Fruit fly (Drosophila melanogaster) whole organism, embryonic: ENCODE results near the gene Sidpn.

Experiments
- CG3281 ChIP-seq: fragments of 200-800 bp; sonication (Bioruptor generic); optimal IDR thresholded peaks from 3 replicates; lab custom pipeline; 2017; ENCODE audit warnings: missing biosample characterization, mild to moderate bottlenecking, missing genetic modification characterization
- Mes4 ChIP-seq: fragments of 200-800 bp; sonication (Bioruptor generic); optimal IDR thresholded peaks from 2 replicates; lab custom pipeline; 2016; ENCODE audit warnings: missing biosample characterization, missing genetic modification characterization
- Xbp1 ChIP-seq: fragments of 200-800 bp; sonication (Bioruptor generic); optimal IDR thresholded peaks from 3 replicates; lab custom pipeline; 2016; ENCODE audit warnings: missing biosample characterization, mild to moderate bottlenecking, missing genetic modification characterization

- TF ChIP-seq CG3281 = no peak
- no peak for TF ChIP-seq Xbp1
- TF ChIP-seq Mes4 (GFP tag; lab: Kevin White, UChicago) = no peak
Observed at dm6 chr2L:18982826-18983758, 44.4 kb upstream of the Sidpn start.
